Worm (Caenorhabditis elegans): Measurements from ENCODE around the gene ZK899.6.

ce11 chrX:9512457-9512856 is 49.3 kb downstream of the ZK899.6 start:
- TF ChIP-seq lsy-2 (tag; optimal IDR thresholded peaks at IDR 0.05) (no peak), ztf-11 (tag; optimal IDR thresholded peaks at IDR 0.05) (no peak), unc-62 (GFP tag; optimal IDR thresholded peaks at IDR 0.05) (no peak), nhr-77 (tag; optimal IDR thresholded peaks at IDR 0.05) (no peak)

Measured in whole organism, L2 larva.